Fruit fly (Drosophila melanogaster) whole organism, embryonic: ENCODE data around the gene Tbc1d22.

Experiments
- Abd-B ChIP-seq: fragments of 200-800 bp; sonication (Bioruptor generic); optimal IDR thresholded peaks from 2 replicates; lab custom pipeline; 2018; ENCODE audit warnings: missing biosample characterization, mild to moderate bottlenecking, missing genetic modification characterization, moderate library complexity
- Aef1 ChIP-seq: fragments of 200-800 bp; sonication (Bioruptor generic); IDR thresholded peaks from 3 replicates; pipeline ENCODE4 v1.3.6; 2022; ENCODE audit warnings: missing biosample characterization, missing genetic modification characterization
- Bgb ChIP-seq: fragments of 200-800 bp; sonication (Bioruptor generic); IDR thresholded peaks from 2 replicates; pipeline ENCODE4 v1.3.6; 2022; ENCODE audit warnings: missing biosample characterization, missing genetic modification characterization; ENCODE audit not compliant: partially characterized antibody
- CG10147 ChIP-seq: fragments of 200-800 bp; sonication (Bioruptor generic); optimal IDR thresholded peaks from 2 replicates; lab custom pipeline; 2019; ENCODE audit warnings: missing biosample characterization, mild to moderate bottlenecking, missing genetic modification characterization, moderate library complexity
- CG10267 ChIP-seq: fragments of 200-800 bp; sonication (Bioruptor generic); optimal IDR thresholded peaks from 2 replicates; lab custom pipeline; 2018; ENCODE audit warnings: missing biosample characterization, mild to moderate bottlenecking, missing genetic modification characterization, moderate library complexity
- CG10321 ChIP-seq: fragments of 200-800 bp; sonication (Bioruptor generic); IDR thresholded peaks from 2 replicates; pipeline ENCODE4 v1.3.6; 2022; ENCODE audit warnings: missing biosample characterization, missing genetic modification characterization
- CG12236 ChIP-seq: fragments of 200-800 bp; sonication (Bioruptor generic); optimal IDR thresholded peaks from 2 replicates; lab custom pipeline; 2016; ENCODE audit warnings: missing biosample characterization, missing genetic modification characterization
- CG14710 ChIP-seq: fragments of 200-800 bp; sonication (Bioruptor generic); optimal IDR thresholded peaks from 3 replicates; lab custom pipeline; 2019; ENCODE audit warnings: missing biosample characterization, mild to moderate bottlenecking, missing genetic modification characterization, moderate library complexity
- CG1603 ChIP-seq: fragments of 200-800 bp; sonication (Bioruptor generic); optimal IDR thresholded peaks from 2 replicates; lab custom pipeline; 2019; ENCODE audit warnings: missing biosample characterization, mild to moderate bottlenecking, missing genetic modification characterization, moderate library complexity
- CG1647 ChIP-seq: fragments of 200-800 bp; sonication (Bioruptor generic); optimal IDR thresholded peaks from 3 replicates; lab custom pipeline; 2016; ENCODE audit warnings: missing biosample characterization, missing genetic modification characterization
- CG16813 ChIP-seq: fragments of 200-800 bp; sonication (Bioruptor generic); IDR thresholded peaks from 3 replicates; pipeline ENCODE4 v1.3.6; 2022; ENCODE audit warnings: missing biosample characterization, missing genetic modification characterization; ENCODE audit not compliant: partially characterized antibody
- CG17361 ChIP-seq: fragments of 200-800 bp; sonication (Bioruptor generic); IDR thresholded peaks from 3 replicates; pipeline ENCODE4 v1.3.6; 2022; ENCODE audit warnings: missing biosample characterization, missing genetic modification characterization
- CG31365 ChIP-seq: fragments of 200-800 bp; sonication (Bioruptor generic); optimal IDR thresholded peaks from 2 replicates; lab custom pipeline; 2018; ENCODE audit warnings: missing biosample characterization, mild to moderate bottlenecking, missing genetic modification characterization
- CG4707 ChIP-seq: fragments of 200-800 bp; sonication (Bioruptor generic); optimal IDR thresholded peaks from 2 replicates; lab custom pipeline; 2018; ENCODE audit warnings: missing biosample characterization, mild to moderate bottlenecking, missing genetic modification characterization, moderate library complexity
- CG8478 ChIP-seq: fragments of >200 bp; optimal IDR thresholded peaks from 2 replicates; lab custom pipeline; 2018
- CTCF ChIP-seq: fragments of 200-800 bp; sonication (Bioruptor generic); optimal IDR thresholded peaks from 2 replicates; lab custom pipeline; 2017; ENCODE audit warnings: missing biosample characterization, mild to moderate bottlenecking, missing genetic modification characterization, moderate library complexity
- CkIIα-i1 ChIP-seq: fragments of 200-800 bp; sonication (Bioruptor generic); IDR thresholded peaks from 2 replicates; pipeline ENCODE4 v1.3.6; 2022; ENCODE audit warnings: missing biosample characterization, missing genetic modification characterization
- Dfd ChIP-seq, 2 experiments: fragments of >200 bp; optimal IDR thresholded peaks; 2 replicates each; lab custom pipeline; 2017; ENCODE audit warnings: missing biosample characterization in 2 of 2, missing genetic modification characterization in 2 of 2
- Dp ChIP-seq: fragments of 200-800 bp; sonication (Bioruptor generic); optimal IDR thresholded peaks from 2 replicates; lab custom pipeline; 2018; ENCODE audit warnings: missing biosample characterization, mild to moderate bottlenecking, missing genetic modification characterization, moderate library complexity
- E2f2 ChIP-seq: fragments of 200-800 bp; sonication (Bioruptor generic); IDR thresholded peaks from 2 replicates; pipeline ENCODE4 v1.3.6; 2022; ENCODE audit warnings: missing biosample characterization, missing genetic modification characterization
- Eip74EF ChIP-seq, 2 experiments: fragments of 200-800 bp in 1 of 2; fragments of >200 bp in 1 of 2; sonication (Bioruptor generic) in 1 of 2; optimal IDR thresholded peaks; 2 replicates each; lab custom pipeline; 2017 to 2019; ENCODE audit warnings: missing biosample characterization in 2 of 2, missing genetic modification characterization in 2 of 2, mild to moderate bottlenecking in 1 of 2, moderate library complexity in 1 of 2
- Jarid2 ChIP-seq: fragments of 200-800 bp; sonication (Bioruptor generic); optimal IDR thresholded peaks from 3 replicates; lab custom pipeline; 2017; ENCODE audit warnings: mild to moderate bottlenecking, missing biosample characterization, missing genetic modification reagents, missing genetic modification characterization
- Med ChIP-seq: fragments of 200-800 bp; sonication (Bioruptor generic); peaks from one replicate; lab custom pipeline; 2016; ENCODE audit warnings: missing biosample characterization, missing genetic modification characterization, mild to moderate bottlenecking, inconsistent platforms, moderate library complexity
- Myb ChIP-seq: fragments of 200-800 bp; sonication (Bioruptor generic); optimal IDR thresholded peaks from 2 replicates; lab custom pipeline; 2016; ENCODE audit warnings: missing biosample characterization, missing genetic modification characterization
- Nf-YC ChIP-seq: fragments of 200-800 bp; optimal IDR thresholded peaks from 3 replicates; lab custom pipeline; 2019; ENCODE audit warnings: missing biosample characterization, mild to moderate bottlenecking, missing genetic modification characterization, moderate library complexity
- Scr ChIP-seq: fragments of 200-800 bp; sonication (Bioruptor generic); IDR thresholded peaks from 2 replicates; pipeline ENCODE4 v1.3.6; 2022; ENCODE audit warnings: missing biosample characterization, missing genetic modification characterization; ENCODE audit not compliant: partially characterized antibody
- Sox102F ChIP-seq: fragments of 200-800 bp; sonication (Bioruptor generic); optimal IDR thresholded peaks from 2 replicates; lab custom pipeline; 2018; ENCODE audit warnings: missing biosample characterization, mild to moderate bottlenecking, missing genetic modification characterization, moderate library complexity
- bbx ChIP-seq: fragments of 200-800 bp; sonication (Bioruptor generic); IDR thresholded peaks from 2 replicates; pipeline ENCODE4 v1.3.6; 2022; ENCODE audit warnings: missing biosample characterization, missing genetic modification characterization; ENCODE audit not compliant: partially characterized antibody
- chinmo ChIP-seq: fragments of 200-800 bp; sonication (Bioruptor generic); IDR thresholded peaks from 4 replicates; pipeline ENCODE4 v1.3.6; 2022; ENCODE audit warnings: missing biosample characterization, missing genetic modification characterization; ENCODE audit not compliant: partially characterized antibody
- crc ChIP-seq: fragments of 200-800 bp; sonication (Bioruptor generic); optimal IDR thresholded peaks from 2 replicates; lab custom pipeline; 2016; ENCODE audit warnings: missing biosample characterization, missing genetic modification characterization
- exex ChIP-seq: fragments of 200-800 bp; sonication (Bioruptor generic); optimal IDR thresholded peaks from 4 replicates; lab custom pipeline; 2018; ENCODE audit warnings: missing biosample characterization, mild to moderate bottlenecking, missing genetic modification characterization, moderate library complexity
- insv ChIP-seq, 2 experiments: fragments of 200-800 bp; sonication (Bioruptor generic); optimal IDR thresholded peaks; 3 replicates each; lab custom pipeline; 2016 to 2018; ENCODE audit warnings: missing biosample characterization in 2 of 2, missing genetic modification characterization in 2 of 2
- kay ChIP-seq: fragments of 200-800 bp; sonication (Bioruptor generic); optimal IDR thresholded peaks from 2 replicates; lab custom pipeline; 2016; ENCODE audit warnings: missing biosample characterization, missing genetic modification characterization
- knrl ChIP-seq: fragments of 200-800 bp; sonication (Bioruptor generic); IDR thresholded peaks from 3 replicates; pipeline ENCODE4 v1.3.6; 2022; ENCODE audit warnings: missing biosample characterization, missing genetic modification characterization; ENCODE audit not compliant: partially characterized antibody
- nerfin-2 ChIP-seq: fragments of 200-800 bp; sonication (Bioruptor generic); IDR thresholded peaks from 2 replicates; pipeline ENCODE4 v1.3.6; 2022; ENCODE audit warnings: missing biosample characterization, missing genetic modification characterization; ENCODE audit not compliant: partially characterized antibody
- nmo ChIP-seq: fragments of 200-800 bp; sonication (Bioruptor generic); optimal IDR thresholded peaks from 2 replicates; lab custom pipeline; 2018; ENCODE audit warnings: missing biosample characterization, mild to moderate bottlenecking, missing genetic modification characterization, moderate library complexity
- pita ChIP-seq: fragments of 200-800 bp; sonication (Bioruptor generic); optimal IDR thresholded peaks from 2 replicates; lab custom pipeline; 2017; ENCODE audit warnings: missing biosample characterization, mild to moderate bottlenecking, missing genetic modification characterization
- sc ChIP-seq, 3 experiments: fragments of >200 bp in 2 of 3; fragments of 200-800 bp in 1 of 3; sonication (Bioruptor generic) in 1 of 3; optimal IDR thresholded peaks; 2 replicates in 2 of 3; 3 replicates in 1 of 3; lab custom pipeline; 2017; ENCODE audit warnings: mild to moderate bottlenecking in 1 of 3, missing biosample characterization in 1 of 3, missing genetic modification characterization in 1 of 3, missing genetic modification reagents in 1 of 3
- stwl ChIP-seq: fragments of 200-800 bp; sonication (Bioruptor generic); optimal IDR thresholded peaks from 3 replicates; lab custom pipeline; 2018; ENCODE audit warnings: missing biosample characterization, mild to moderate bottlenecking, missing genetic modification characterization, moderate library complexity
- sug ChIP-seq: fragments of 200-800 bp; optimal IDR thresholded peaks from 2 replicates; lab custom pipeline; 2019; ENCODE audit warnings: missing biosample characterization, mild to moderate bottlenecking, missing genetic modification characterization, moderate library complexity

Gene Tbc1d22

DNA sequence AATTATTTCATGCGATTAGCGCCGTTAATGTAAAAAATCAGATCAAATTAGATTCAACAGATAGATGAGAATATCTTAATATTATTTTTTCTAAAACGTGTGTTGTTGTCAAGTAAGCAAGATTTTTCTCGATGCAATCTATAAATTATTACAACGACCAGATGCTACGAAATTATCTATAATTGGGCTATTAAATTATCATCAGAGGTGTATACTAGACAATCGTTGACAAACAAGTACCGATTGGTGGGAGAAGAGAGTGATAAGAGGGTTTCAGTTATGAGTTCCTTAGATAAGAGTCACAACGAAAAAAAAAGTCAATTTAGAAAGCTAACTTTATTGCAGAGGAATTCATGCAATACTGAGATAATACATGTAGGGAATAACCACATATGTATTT lies 34.5 kb upstream of the Tbc1d22 start:
- TF ChIP-seq Abd-B (GFP tag; lab: Kevin White, UChicago) (no peak), exex (tag; lab: Kevin White, UChicago) (peak; percentile 67), CG1647 (GFP tag; lab: Kevin White, UChicago) (no peak)

DNA sequence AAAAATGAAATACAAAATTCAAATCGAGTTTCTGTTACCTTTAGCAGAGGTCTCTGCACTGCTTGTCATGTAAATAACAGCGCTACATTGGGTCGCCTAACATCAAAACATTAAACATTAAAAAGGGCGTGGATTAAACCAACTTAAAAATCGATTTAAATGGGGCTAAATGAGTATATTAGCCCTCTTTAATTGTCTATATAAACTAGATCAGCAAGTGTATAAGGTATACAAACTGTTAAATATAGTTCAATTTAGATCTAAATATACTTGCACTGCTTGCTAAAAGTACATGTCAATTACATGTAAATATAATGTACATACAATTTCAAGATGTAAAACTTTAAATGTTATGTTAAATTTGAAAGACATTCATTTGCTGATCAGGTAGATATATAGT lies 32.3 kb upstream of the Tbc1d22 start:
- TF ChIP-seq Sox102F (no peak), CG10147 (GFP tag; lab: Kevin White, UChicago) (no peak), kay (no peak), Scr (GFP tag; lab: Robert Waterston, UW) (peak; percentile 40; the same call in 1 of the 2 replicates), CG10267 (tag; lab: Kevin White, UChicago) (no peak), pita (GFP tag; lab: Kevin White, UChicago) (no peak), Eip74EF (GFP tag; optimal IDR thresholded peaks at IDR 0.05; lab: Kevin White, UChicago) (peak in 1 of 2 experiments; percentile 72), crc (GFP tag; lab: Kevin White, UChicago) (no peak), Dp (GFP tag; lab: Kevin White, UChicago) (peak; percentile 20), CG14710 (tag; lab: Kevin White, UChicago) (peak; percentile 12), chinmo (GFP tag; lab: Robert Waterston, UW) (no peak), nmo (GFP tag; lab: Kevin White, UChicago) (peak; percentile 11), sc (optimal IDR thresholded peaks at IDR 0.05; lab: Kevin White, UChicago) (no peak), sc (GFP tag; optimal IDR thresholded peaks at IDR 0.05; lab: Kevin White, UChicago) (no peak), bbx (no peak), Jarid2 (GFP tag; lab: Kevin White, UChicago) (no peak), CG16813 (GFP tag; lab: Robert Waterston, UW) (peak; percentile 52; the same call in 2 of the 3 replicates), CkIIα-i1 (GFP tag; lab: Robert Waterston, UW) (no peak), nerfin-2 (GFP tag; lab: Robert Waterston, UW) (no peak), sug (peak; percentile 24), CTCF (peak; percentile 81), E2f2 (0 out of 2 replicates have a peak, but pooled peaks have one; percentile 31), knrl (GFP tag; lab: Robert Waterston, UW) (peak; percentile 62), Bgb (peak; percentile 43), CG31365 (peak; percentile 91), Myb (GFP tag; lab: Kevin White, UChicago) (peak; percentile 59), CG10321 (GFP tag; lab: Robert Waterston, UW) (no peak), Med (GFP tag; lab: Kevin White, UChicago) (peak; percentile 28), Dfd (GFP tag; optimal IDR thresholded peaks at IDR 0.05; lab: Kevin White, UChicago) (peak in 1 of 2 experiments; percentile 54), insv (GFP tag; optimal IDR thresholded peaks at IDR 0.05; lab: Kevin White, UChicago) (peak in 1 of 2 experiments; percentile 4), CG17361 (0 out of 3 replicates have a peak, but pooled peaks have one; percentile 21), stwl (tag; lab: Kevin White, UChicago) (peak; percentile 19), Aef1 (GFP tag; lab: Robert Waterston, UW) (no peak), CG12236 (GFP tag; lab: Kevin White, UChicago) (no peak), CG8478 (peak; percentile 78), Nf-YC (no peak), CG1603 (no peak), CG4707 (GFP tag; lab: Kevin White, UChicago) (no peak)
